Fruit fly (Drosophila melanogaster) whole organism, embryonic: ENCODE data around the gene CG32318.

Experiments
- Atf6 ChIP-seq: fragments of 200-800 bp; sonication (Bioruptor generic); IDR thresholded peaks from 2 replicates; pipeline ENCODE4 v1.3.6; 2022; ENCODE audit warnings: missing biosample characterization, missing genetic modification characterization
- BtbVII ChIP-seq: fragments of 200-800 bp; sonication (Bioruptor generic); optimal IDR thresholded peaks from 3 replicates; lab custom pipeline; 2017; ENCODE audit warnings: missing biosample characterization, mild to moderate bottlenecking, missing genetic modification characterization
- CG10321 ChIP-seq: fragments of 200-800 bp; sonication (Bioruptor generic); IDR thresholded peaks from 2 replicates; pipeline ENCODE4 v1.3.6; 2022; ENCODE audit warnings: missing biosample characterization, missing genetic modification characterization
- CG10366 ChIP-seq: fragments of 200-800 bp; sonication (Bioruptor generic); IDR thresholded peaks from 2 replicates; pipeline ENCODE4 v1.3.6; 2022; ENCODE audit warnings: missing biosample characterization, missing genetic modification characterization
- CG10431 ChIP-seq: fragments of 200-800 bp; sonication (Bioruptor generic); optimal IDR thresholded peaks from 3 replicates; lab custom pipeline; 2018; ENCODE audit warnings: missing biosample characterization, mild to moderate bottlenecking, missing genetic modification characterization
- CG10543 ChIP-seq: fragments of 200-800 bp; sonication (Bioruptor generic); optimal IDR thresholded peaks from 3 replicates; lab custom pipeline; 2017; ENCODE audit warnings: missing biosample characterization, mild to moderate bottlenecking, missing genetic modification characterization, moderate library complexity
- CG10959 ChIP-seq: fragments of 200-800 bp; sonication (Bioruptor generic); IDR thresholded peaks from 2 replicates; pipeline ENCODE4 v1.3.6; 2022; ENCODE audit warnings: missing biosample characterization, missing genetic modification characterization
- CG11085 ChIP-seq: fragments of 200-800 bp; sonication (Bioruptor generic); IDR thresholded peaks from 2 replicates; pipeline ENCODE4 v1.3.6; 2022; ENCODE audit warnings: missing biosample characterization, missing genetic modification characterization
- CG12769 ChIP-seq: fragments of 200-800 bp; sonication (Bioruptor generic); optimal IDR thresholded peaks from 2 replicates; lab custom pipeline; 2019; ENCODE audit warnings: missing biosample characterization, mild to moderate bottlenecking, missing genetic modification characterization, moderate library complexity
- CG13894 ChIP-seq: fragments of 200-800 bp; sonication (Bioruptor generic); optimal IDR thresholded peaks from 3 replicates; lab custom pipeline; 2018; ENCODE audit warnings: missing biosample characterization, mild to moderate bottlenecking, missing genetic modification characterization, moderate library complexity
- CG1647 ChIP-seq: fragments of 200-800 bp; sonication (Bioruptor generic); optimal IDR thresholded peaks from 3 replicates; lab custom pipeline; 2016; ENCODE audit warnings: missing biosample characterization, missing genetic modification characterization
- CG18476 ChIP-seq: fragments of 200-800 bp; sonication (Bioruptor generic); optimal IDR thresholded peaks from 2 replicates; lab custom pipeline; 2016; ENCODE audit warnings: missing biosample characterization, mild to moderate bottlenecking, missing genetic modification characterization
- CG2199 ChIP-seq: fragments of 200-800 bp; sonication (Bioruptor generic); IDR thresholded peaks from 3 replicates; pipeline ENCODE4 v1.3.6; 2022; ENCODE audit warnings: missing biosample characterization, missing genetic modification characterization
- CG2202 ChIP-seq: fragments of 200-800 bp; sonication (Bioruptor generic); optimal IDR thresholded peaks from 2 replicates; lab custom pipeline; 2018; ENCODE audit warnings: missing biosample characterization, mild to moderate bottlenecking, missing genetic modification characterization
- CG31365 ChIP-seq: fragments of 200-800 bp; sonication (Bioruptor generic); optimal IDR thresholded peaks from 2 replicates; lab custom pipeline; 2018; ENCODE audit warnings: missing biosample characterization, mild to moderate bottlenecking, missing genetic modification characterization
- CG32767 ChIP-seq: fragments of 200-800 bp; sonication (Bioruptor generic); IDR thresholded peaks from 2 replicates; pipeline ENCODE4 v1.3.6; 2022; ENCODE audit warnings: missing biosample characterization, missing genetic modification characterization
- CG4424 ChIP-seq: fragments of 200-800 bp; sonication (Bioruptor generic); optimal IDR thresholded peaks from 3 replicates; lab custom pipeline; 2016; ENCODE audit warnings: missing biosample characterization, missing genetic modification characterization
- CG4854 ChIP-seq: fragments of 200-800 bp; sonication (Bioruptor generic); optimal IDR thresholded peaks from 2 replicates; lab custom pipeline; 2016; ENCODE audit warnings: missing biosample characterization, missing genetic modification characterization, inconsistent platforms
- CG6689 ChIP-seq: fragments of 200-800 bp; sonication (Bioruptor generic); IDR thresholded peaks from 2 replicates; pipeline ENCODE4 v1.3.6; 2022; ENCODE audit warnings: missing biosample characterization, missing genetic modification characterization
- CG6791 ChIP-seq: fragments of 200-800 bp; sonication (Bioruptor generic); IDR thresholded peaks from 3 replicates; pipeline ENCODE4 v1.3.6; 2022; ENCODE audit warnings: missing biosample characterization, missing genetic modification characterization; ENCODE audit not compliant: partially characterized antibody
- CG7786 ChIP-seq: fragments of 200-800 bp; sonication (Bioruptor generic); optimal IDR thresholded peaks from 2 replicates; lab custom pipeline; 2016; ENCODE audit warnings: missing biosample characterization, missing genetic modification characterization
- CG8290 ChIP-seq, 3 experiments: fragments of 200-800 bp; sonication (Bioruptor generic); optimal IDR thresholded peaks; 2 replicates each; lab custom pipeline; 2016 to 2019; ENCODE audit warnings: missing biosample characterization in 3 of 3, missing genetic modification characterization in 3 of 3, mild to moderate bottlenecking in 2 of 3, moderate library complexity in 1 of 3
- CG9727 ChIP-seq: fragments of 200-800 bp; sonication (Bioruptor generic); optimal IDR thresholded peaks from 3 replicates; lab custom pipeline; 2017; ENCODE audit warnings: missing biosample characterization, mild to moderate bottlenecking, missing genetic modification characterization
- Chrac-16 ChIP-seq: fragments of 200-800 bp; sonication (Bioruptor generic); optimal IDR thresholded peaks from 3 replicates; lab custom pipeline; 2016; ENCODE audit warnings: missing biosample characterization, missing genetic modification characterization
- Deaf1 ChIP-seq: fragments of 200-800 bp; optimal IDR thresholded peaks from 3 replicates; lab custom pipeline; 2019; ENCODE audit warnings: missing biosample characterization, mild to moderate bottlenecking, missing genetic modification characterization, moderate library complexity
- Dll ChIP-seq: fragments of 200-800 bp; sonication (Bioruptor generic); IDR thresholded peaks from 4 replicates; pipeline ENCODE4 v1.3.6; 2022; ENCODE audit warnings: missing biosample characterization, missing genetic modification characterization; ENCODE audit not compliant: partially characterized antibody
- E2f2 ChIP-seq: fragments of 200-800 bp; sonication (Bioruptor generic); IDR thresholded peaks from 2 replicates; pipeline ENCODE4 v1.3.6; 2022; ENCODE audit warnings: missing biosample characterization, missing genetic modification characterization
- ERR ChIP-seq: fragments of 200-800 bp; sonication (Bioruptor generic); optimal IDR thresholded peaks from 2 replicates; lab custom pipeline; 2016; ENCODE audit warnings: missing biosample characterization, missing genetic modification characterization
- HLH54F ChIP-seq: fragments of 200-800 bp; sonication (Bioruptor generic); optimal IDR thresholded peaks from 3 replicates; lab custom pipeline; 2016; ENCODE audit warnings: missing biosample characterization, missing genetic modification characterization
- Hsf ChIP-seq: fragments of 200-800 bp; sonication (Bioruptor generic); optimal IDR thresholded peaks from 3 replicates; lab custom pipeline; 2016; ENCODE audit warnings: missing biosample characterization, missing genetic modification characterization
- Med ChIP-seq: fragments of 200-800 bp; sonication (Bioruptor generic); peaks from one replicate; lab custom pipeline; 2016; ENCODE audit warnings: missing biosample characterization, missing genetic modification characterization, mild to moderate bottlenecking, inconsistent platforms, moderate library complexity
- Rfx ChIP-seq: fragments of 200-800 bp; sonication (Bioruptor generic); IDR thresholded peaks from 2 replicates; pipeline ENCODE4 v1.3.6; 2022; ENCODE audit warnings: missing biosample characterization, missing genetic modification characterization
- Sry-δ ChIP-seq: fragments of 200-800 bp; sonication (Bioruptor generic); optimal IDR thresholded peaks from 2 replicates; lab custom pipeline; 2016; ENCODE audit warnings: missing biosample characterization, missing genetic modification characterization
- Tbp ChIP-seq: fragments of >200 bp; optimal IDR thresholded peaks from 2 replicates; lab custom pipeline; 2018; ENCODE audit warnings: missing biosample characterization, missing genetic modification characterization
- Usf ChIP-seq: fragments of 200-800 bp; sonication (Bioruptor generic); optimal IDR thresholded peaks from 2 replicates; lab custom pipeline; 2017; ENCODE audit warnings: missing genotype, missing biosample characterization, missing genetic modification characterization
- Xrp1 ChIP-seq: fragments of 200-800 bp; sonication (Bioruptor generic); IDR thresholded peaks from 2 replicates; pipeline ENCODE4 v1.3.6; 2022; ENCODE audit warnings: missing biosample characterization, missing genetic modification characterization
- bcd ChIP-seq: fragments of 200-800 bp; sonication (Bioruptor generic); optimal IDR thresholded peaks from 2 replicates; lab custom pipeline; 2017; ENCODE audit warnings: missing biosample characterization, mild to moderate bottlenecking, missing genetic modification characterization
- cwo ChIP-seq: fragments of 200-800 bp; sonication (Bioruptor generic); optimal IDR thresholded peaks from 3 replicates; lab custom pipeline; 2017; ENCODE audit warnings: missing biosample characterization, missing genetic modification characterization, mild to moderate bottlenecking, moderate library complexity, missing genetic modification reagents
- dan ChIP-seq: fragments of 200-800 bp; sonication (Bioruptor generic); IDR thresholded peaks from 2 replicates; pipeline ENCODE4 v1.3.6; 2022; ENCODE audit warnings: missing biosample characterization, missing genetic modification characterization
- ems ChIP-seq: fragments of 200-800 bp; sonication (Bioruptor generic); optimal IDR thresholded peaks from 3 replicates; lab custom pipeline; 2016; ENCODE audit warnings: missing biosample characterization, missing genetic modification characterization
- fd96Cb ChIP-seq: fragments of 200-800 bp; sonication (Bioruptor generic); optimal IDR thresholded peaks from 2 replicates; lab custom pipeline; 2018; ENCODE audit warnings: missing biosample characterization, mild to moderate bottlenecking, missing genetic modification characterization, moderate library complexity
- fu2 ChIP-seq: fragments of 200-800 bp; sonication (Bioruptor generic); optimal IDR thresholded peaks from 2 replicates; lab custom pipeline; 2016; ENCODE audit warnings: missing biosample characterization, missing genetic modification characterization
- gcm2 ChIP-seq: fragments of 200-800 bp; sonication (Bioruptor generic); optimal IDR thresholded peaks from 2 replicates; lab custom pipeline; 2016; ENCODE audit warnings: missing biosample characterization, missing genetic modification characterization
- gfzf ChIP-seq: fragments of 200-800 bp; sonication (Bioruptor generic); optimal IDR thresholded peaks from 2 replicates; lab custom pipeline; 2016; ENCODE audit warnings: missing biosample characterization, mild to moderate bottlenecking, missing genetic modification characterization, moderate library complexity
- peb ChIP-seq: fragments of 200-800 bp; sonication (Bioruptor generic); IDR thresholded peaks from 2 replicates; pipeline ENCODE4 v1.3.6; 2022; ENCODE audit warnings: missing biosample characterization, missing genetic modification characterization
- pum ChIP-seq: fragments of 200-800 bp; sonication (Bioruptor generic); optimal IDR thresholded peaks from 2 replicates; lab custom pipeline; 2016; ENCODE audit warnings: missing biosample characterization, missing genetic modification characterization
- seq ChIP-seq: fragments of 200-800 bp; sonication (Bioruptor generic); IDR thresholded peaks from 2 replicates; pipeline ENCODE4 v1.3.6; 2022; ENCODE audit warnings: missing biosample characterization, missing genetic modification characterization
- sug ChIP-seq: fragments of 200-800 bp; optimal IDR thresholded peaks from 2 replicates; lab custom pipeline; 2019; ENCODE audit warnings: missing biosample characterization, mild to moderate bottlenecking, missing genetic modification characterization, moderate library complexity
- tup ChIP-seq: fragments of 200-800 bp; sonication (Bioruptor generic); optimal IDR thresholded peaks from 2 replicates; lab custom pipeline; 2016; ENCODE audit warnings: missing biosample characterization, mild to moderate bottlenecking, missing genetic modification characterization, moderate library complexity
- vnd ChIP-seq: fragments of 200-800 bp; sonication (Bioruptor generic); IDR thresholded peaks from 3 replicates; pipeline ENCODE4 v1.3.6; 2022; ENCODE audit warnings: missing biosample characterization, missing genetic modification characterization; ENCODE audit not compliant: partially characterized antibody
- zf30C ChIP-seq: fragments of 200-800 bp; sonication (Bioruptor generic); optimal IDR thresholded peaks from 3 replicates; lab custom pipeline; 2018; ENCODE audit warnings: missing biosample characterization, mild to moderate bottlenecking, missing genetic modification characterization

Gene CG32318

DNA sequence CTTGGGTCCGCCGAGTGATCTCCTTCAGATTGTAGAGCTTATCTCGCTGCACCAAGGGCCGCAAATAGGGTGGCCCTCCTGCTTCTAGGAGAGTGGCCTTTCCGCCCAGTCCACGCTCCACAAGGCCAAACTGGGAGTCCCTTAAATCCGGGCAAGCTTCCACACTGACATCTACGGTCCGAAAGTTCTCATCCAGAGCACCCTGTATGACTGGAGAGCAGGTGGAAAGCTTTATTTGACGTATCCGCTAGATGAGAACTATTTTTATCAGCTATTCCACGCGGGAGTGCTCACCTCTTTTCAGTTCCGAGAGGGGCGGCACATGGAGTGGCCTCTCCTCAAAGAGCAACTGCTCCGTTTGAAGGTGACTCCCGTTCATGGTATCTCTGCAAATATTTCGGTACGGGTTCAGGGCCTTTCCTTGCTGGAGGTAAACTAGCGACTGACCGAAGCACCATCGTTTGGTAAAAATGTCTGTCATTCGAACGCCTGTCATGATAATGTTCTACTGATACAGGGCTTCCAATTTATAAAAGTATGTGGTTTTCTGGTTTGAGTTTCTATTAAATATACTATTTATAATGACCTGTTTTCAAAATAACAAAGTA lies 44.0 kb downstream of the CG32318 start, which contains the start of gene meep (continued):
- no peak for TF ChIP-seq Xrp1 (GFP tag; lab: Robert Waterston, UW)
- no peak for TF ChIP-seq zf30C (GFP tag; lab: Kevin White, UChicago)
- no peak for TF ChIP-seq CG11085 (GFP tag; lab: Robert Waterston, UW)
- no peak for TF ChIP-seq Rfx (GFP tag; lab: Robert Waterston, UW)
- TF ChIP-seq ERR (GFP tag; lab: Kevin White, UChicago), result peak; percentile 76
- TF ChIP-seq CG8290 (GFP tag; optimal IDR thresholded peaks at IDR 0.05; lab: Kevin White, UChicago), result no peak
- peak in 1 of 2 experiments; percentile 15 for TF ChIP-seq CG8290 (tag; optimal IDR thresholded peaks at IDR 0.05; lab: Kevin White, UChicago)
- TF ChIP-seq vnd (GFP tag; lab: Robert Waterston, UW), result no peak
- TF ChIP-seq HLH54F, result no peak
- no peak for TF ChIP-seq fu2
- TF ChIP-seq CG10321 (GFP tag; lab: Robert Waterston, UW), result no peak
- peak; percentile 76 for TF ChIP-seq CG12769 (tag; lab: Kevin White, UChicago)
- no peak for TF ChIP-seq tup
- no peak for TF ChIP-seq peb
- TF ChIP-seq CG6689 (GFP tag; lab: Robert Waterston, UW), result no peak
- TF ChIP-seq Hsf (GFP tag; lab: Kevin White, UChicago), result no peak
- TF ChIP-seq Chrac-16 (GFP tag; lab: Kevin White, UChicago), result no peak
- no peak for TF ChIP-seq cwo (GFP tag; lab: Kevin White, UChicago)
- no peak for TF ChIP-seq dan (GFP tag; lab: Robert Waterston, UW)
- TF ChIP-seq CG6791 (GFP tag; lab: Robert Waterston, UW), result no peak
- TF ChIP-seq CG10366 (GFP tag; lab: Robert Waterston, UW), result peak; percentile 11; the same call in 1 of the 2 replicates
- TF ChIP-seq Atf6 (GFP tag; lab: Robert Waterston, UW), result no peak
- no peak for TF ChIP-seq Deaf1 (tag; lab: Kevin White, UChicago)
- TF ChIP-seq CG2202 (tag; lab: Kevin White, UChicago), result no peak
- no peak for TF ChIP-seq Dll
- no peak for TF ChIP-seq CG1647 (GFP tag; lab: Kevin White, UChicago)
- TF ChIP-seq Med (GFP tag; lab: Kevin White, UChicago), result peak; percentile 55
- no peak for TF ChIP-seq CG10543 (GFP tag; lab: Kevin White, UChicago)
- no peak for TF ChIP-seq gcm2 (GFP tag; lab: Kevin White, UChicago)
- no peak for TF ChIP-seq CG18476 (GFP tag; lab: Kevin White, UChicago)
- no peak for TF ChIP-seq Tbp (GFP tag; lab: Kevin White, UChicago)
- TF ChIP-seq CG10431 (GFP tag; lab: Kevin White, UChicago), result no peak
- no peak for TF ChIP-seq Usf (GFP tag; lab: Kevin White, UChicago)
- no peak for TF ChIP-seq pum (GFP tag; lab: Kevin White, UChicago)
- no peak for TF ChIP-seq CG4424 (GFP tag; lab: Kevin White, UChicago)
- no peak for TF ChIP-seq CG2199 (GFP tag; lab: Robert Waterston, UW)
- TF ChIP-seq fd96Cb, result no peak
- no peak for TF ChIP-seq Sry-δ (GFP tag; lab: Kevin White, UChicago)
- TF ChIP-seq CG9727 (GFP tag; lab: Kevin White, UChicago), result no peak
- no peak for TF ChIP-seq ems (GFP tag; lab: Kevin White, UChicago)
- TF ChIP-seq CG10959 (GFP tag; lab: Robert Waterston, UW), result no peak
- TF ChIP-seq bcd (GFP tag; lab: Kevin White, UChicago), result no peak
- no peak for TF ChIP-seq CG4854
- no peak for TF ChIP-seq CG32767 (GFP tag; lab: Robert Waterston, UW)
- TF ChIP-seq CG7786 (GFP tag; lab: Kevin White, UChicago), result no peak
- TF ChIP-seq CG31365, result no peak
- no peak for TF ChIP-seq seq (GFP tag; lab: Robert Waterston, UW)
- no peak for TF ChIP-seq CG13894
- no peak for TF ChIP-seq E2f2
- no peak for TF ChIP-seq gfzf
- TF ChIP-seq sug (tag; lab: Kevin White, UChicago), result peak; percentile 93
- TF ChIP-seq BtbVII, result no peak
